Worm (Caenorhabditis elegans) whole organism, L4 larva: ENCODE data around the gene osgn-1.

Experiments
- egl-43 ChIP-seq: fragments of 200-800 bp; sonication (Bioruptor generic); IDR thresholded peaks from 2 replicates; pipeline ENCODE4 v1.3.6; 2022; ENCODE audit warnings: missing genetic modification reagents, missing genetic modification characterization, missing compliant biosample characterization
- lsy-2 ChIP-seq, 2 experiments: fragments of 150-350 bp in 1 of 2; sonication (generic microtip) in 1 of 2; optimal IDR thresholded peaks; 2 replicates each; lab custom pipeline; 2014 to 2017; ENCODE audit warnings: missing biosample characterization in 2 of 2, missing genetic modification characterization in 2 of 2
- nhr-237 ChIP-seq: sonication (generic microtip); optimal IDR thresholded peaks from 2 replicates; lab custom pipeline; 2017; ENCODE audit warnings: missing biosample characterization, missing genetic modification characterization
- nhr-25 ChIP-seq: sonication (generic microtip); optimal IDR thresholded peaks from 2 replicates; lab custom pipeline; 2017; ENCODE audit warnings: missing genetic modification characterization, mild to moderate bottlenecking, missing compliant biosample characterization, antibody characterized with exemption, moderate library complexity, borderline replicate concordance; ENCODE audit not compliant: insufficient read depth
- pha-4 ChIP-seq, 2 experiments: fragments of 150-350 bp in 1 of 2; fragments of 200-800 bp in 1 of 2; sonication (Bioruptor generic) in 1 of 2; IDR thresholded peaks in 1 of 2; optimal IDR thresholded peaks in 1 of 2; 2 replicates each; pipeline versions ENCODE4 v1.3.6 to Lab custom; 2014 to 2022; ENCODE audit warnings: missing genetic modification characterization in 2 of 2, missing genetic modification reagents in 2 of 2, missing biosample characterization in 1 of 2, missing compliant biosample characterization in 1 of 2

DNA sequence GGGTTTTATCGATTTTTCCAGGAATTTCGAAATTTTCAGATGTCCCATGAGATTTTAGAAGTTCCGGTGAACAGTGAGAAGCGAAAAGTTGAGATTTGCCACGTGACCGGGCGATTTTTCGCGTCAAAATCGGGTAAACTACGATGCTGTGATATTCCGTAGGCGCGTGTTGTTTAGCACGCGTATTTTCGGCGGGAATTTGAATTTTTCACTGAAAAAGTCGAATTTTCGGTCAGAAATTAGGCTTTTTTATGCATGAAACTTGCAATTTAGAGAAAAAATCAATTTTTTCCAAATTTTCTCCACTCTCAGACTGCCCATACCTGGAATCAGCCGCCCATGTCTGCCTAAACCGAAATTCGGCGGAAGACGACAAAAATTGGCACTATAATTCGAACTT, 28.8 kb upstream of the osgn-1 start, which contains the start of gene tsen-34:
- TF ChIP-seq pha-4 (GFP tag; IDR thresholded peaks at IDR 0.05; lab: Robert Waterston, UW), result no peak
- no peak for TF ChIP-seq pha-4 (tag; optimal IDR thresholded peaks at IDR 0.05; lab: Kevin White, UChicago)
- TF ChIP-seq nhr-237 (tag; lab: Kevin White, UChicago), result no peak
- TF ChIP-seq lsy-2 (tag; optimal IDR thresholded peaks at IDR 0.05; lab: Kevin White, UChicago), result no peak
- no peak for TF ChIP-seq egl-43 (GFP tag; lab: Robert Waterston, UW)
- no peak for TF ChIP-seq nhr-25 (tag; lab: Kevin White, UChicago)
